Fruit fly (Drosophila melanogaster) whole organism, embryonic: Measurements from ENCODE around the gene CG10431.

Source experiments
- Atf6 ChIP-seq: fragments of 200-800 bp; sonication (Bioruptor generic); IDR thresholded peaks from 2 replicates; pipeline ENCODE4 v1.3.6; 2022; ENCODE audit warnings: missing biosample characterization, missing genetic modification characterization
- B-H1 ChIP-seq: fragments of 200-800 bp; sonication (Bioruptor generic); IDR thresholded peaks from 3 replicates; pipeline ENCODE4 v1.3.6; 2022; ENCODE audit warnings: missing biosample characterization, missing genetic modification characterization
- Blimp-1 ChIP-seq: fragments of 200-800 bp; sonication (Bioruptor generic); optimal IDR thresholded peaks from 3 replicates; lab custom pipeline; 2018; ENCODE audit warnings: missing biosample characterization, missing genetic modification characterization, mild to moderate bottlenecking, moderate library complexity, missing genetic modification reagents
- C15 ChIP-seq: fragments of 200-800 bp; sonication (Bioruptor generic); IDR thresholded peaks from 3 replicates; pipeline ENCODE4 v1.3.6; 2022; ENCODE audit warnings: missing biosample characterization, missing genetic modification characterization
- CG10321 ChIP-seq: fragments of 200-800 bp; sonication (Bioruptor generic); IDR thresholded peaks from 2 replicates; pipeline ENCODE4 v1.3.6; 2022; ENCODE audit warnings: missing biosample characterization, missing genetic modification characterization
- CG13287 ChIP-seq: fragments of 200-800 bp; sonication (Bioruptor generic); IDR thresholded peaks from 2 replicates; pipeline ENCODE4 v1.3.6; 2022; ENCODE audit warnings: missing biosample characterization, missing genetic modification characterization; ENCODE audit not compliant: partially characterized antibody
- CG14710 ChIP-seq: fragments of 200-800 bp; sonication (Bioruptor generic); optimal IDR thresholded peaks from 3 replicates; lab custom pipeline; 2019; ENCODE audit warnings: missing biosample characterization, mild to moderate bottlenecking, missing genetic modification characterization, moderate library complexity
- CG15011 ChIP-seq: fragments of 200-800 bp; sonication (Bioruptor generic); optimal IDR thresholded peaks from 3 replicates; lab custom pipeline; 2018; ENCODE audit warnings: missing biosample characterization, mild to moderate bottlenecking, missing genetic modification characterization
- CG17829 ChIP-seq: fragments of 200-800 bp; optimal IDR thresholded peaks from 2 replicates; lab custom pipeline; 2019; ENCODE audit warnings: missing biosample characterization, mild to moderate bottlenecking, missing genetic modification characterization, moderate library complexity
- CG2129 ChIP-seq: fragments of 200-800 bp; sonication (Bioruptor generic); IDR thresholded peaks from 2 replicates; pipeline ENCODE4 v1.3.6; 2022; ENCODE audit warnings: missing biosample characterization, missing genetic modification characterization; ENCODE audit not compliant: partially characterized antibody
- CG31224 ChIP-seq: fragments of 200-800 bp; sonication (Bioruptor generic); IDR thresholded peaks from 2 replicates; pipeline ENCODE4 v1.3.6; 2022; ENCODE audit warnings: missing biosample characterization, missing genetic modification characterization
- CG31365 ChIP-seq: fragments of 200-800 bp; sonication (Bioruptor generic); optimal IDR thresholded peaks from 2 replicates; lab custom pipeline; 2018; ENCODE audit warnings: missing biosample characterization, mild to moderate bottlenecking, missing genetic modification characterization
- CG3995 ChIP-seq: fragments of 200-800 bp; sonication (Bioruptor generic); optimal IDR thresholded peaks from 3 replicates; lab custom pipeline; 2016; ENCODE audit warnings: missing biosample characterization, missing genetic modification characterization
- CG4854 ChIP-seq: fragments of 200-800 bp; sonication (Bioruptor generic); optimal IDR thresholded peaks from 2 replicates; lab custom pipeline; 2016; ENCODE audit warnings: missing biosample characterization, missing genetic modification characterization, inconsistent platforms
- CG6272 ChIP-seq: fragments of 200-800 bp; sonication (Bioruptor generic); IDR thresholded peaks from 2 replicates; pipeline ENCODE4 v1.3.6; 2022; ENCODE audit warnings: missing biosample characterization, missing genetic modification characterization
- CG6683 ChIP-seq: fragments of 200-800 bp; sonication (Bioruptor generic); optimal IDR thresholded peaks from 2 replicates; lab custom pipeline; 2017; ENCODE audit warnings: missing biosample characterization, mild to moderate bottlenecking, missing genetic modification characterization, missing genetic modification reagents
- CG7271 ChIP-seq: fragments of 200-800 bp; sonication (Bioruptor generic); optimal IDR thresholded peaks from 2 replicates; lab custom pipeline; 2018; ENCODE audit warnings: missing biosample characterization, mild to moderate bottlenecking, missing genetic modification characterization, moderate library complexity
- CG8944 ChIP-seq: fragments of 200-800 bp; sonication (Bioruptor generic); optimal IDR thresholded peaks from 3 replicates; lab custom pipeline; 2016; ENCODE audit warnings: missing biosample characterization, missing genetic modification characterization
- CHES-1-like ChIP-seq: fragments of 200-800 bp; sonication (Bioruptor generic); optimal IDR thresholded peaks from 2 replicates; lab custom pipeline; 2016; ENCODE audit warnings: missing biosample characterization, missing genetic modification characterization
- D19B ChIP-seq: fragments of 200-800 bp; sonication (Bioruptor generic); optimal IDR thresholded peaks from 2 replicates; lab custom pipeline; 2017; ENCODE audit warnings: missing biosample characterization, mild to moderate bottlenecking, missing genetic modification characterization
- Deaf1 ChIP-seq: fragments of 200-800 bp; optimal IDR thresholded peaks from 3 replicates; lab custom pipeline; 2019; ENCODE audit warnings: missing biosample characterization, mild to moderate bottlenecking, missing genetic modification characterization, moderate library complexity
- Dip3 ChIP-seq: fragments of 200-800 bp; sonication (Bioruptor generic); optimal IDR thresholded peaks from 3 replicates; lab custom pipeline; 2016; ENCODE audit warnings: missing biosample characterization, missing genetic modification characterization
- Dll ChIP-seq: fragments of 200-800 bp; sonication (Bioruptor generic); IDR thresholded peaks from 4 replicates; pipeline ENCODE4 v1.3.6; 2022; ENCODE audit warnings: missing biosample characterization, missing genetic modification characterization; ENCODE audit not compliant: partially characterized antibody
- Eip74EF ChIP-seq, 2 experiments: fragments of 200-800 bp in 1 of 2; fragments of >200 bp in 1 of 2; sonication (Bioruptor generic) in 1 of 2; optimal IDR thresholded peaks; 2 replicates each; lab custom pipeline; 2017 to 2019; ENCODE audit warnings: missing biosample characterization in 2 of 2, missing genetic modification characterization in 2 of 2, mild to moderate bottlenecking in 1 of 2, moderate library complexity in 1 of 2
- Elba2 ChIP-seq: fragments of 200-800 bp; sonication (Bioruptor generic); optimal IDR thresholded peaks from 3 replicates; lab custom pipeline; 2016; ENCODE audit warnings: missing biosample characterization, missing genetic modification characterization
- Hand ChIP-seq: fragments of 200-800 bp; sonication (Bioruptor generic); optimal IDR thresholded peaks from 2 replicates; lab custom pipeline; 2017; ENCODE audit warnings: mild to moderate bottlenecking, missing biosample characterization, missing genetic modification reagents, missing genetic modification characterization
- Hmx ChIP-seq: fragments of 200-800 bp; sonication (Bioruptor generic); optimal IDR thresholded peaks from 2 replicates; lab custom pipeline; 2016; ENCODE audit warnings: missing biosample characterization, missing genetic modification characterization
- Oli ChIP-seq: fragments of 200-800 bp; sonication (Bioruptor generic); optimal IDR thresholded peaks from 2 replicates; lab custom pipeline; 2018; ENCODE audit warnings: missing biosample characterization, mild to moderate bottlenecking, missing genetic modification characterization, moderate library complexity
- Six4 ChIP-seq: fragments of 200-800 bp; sonication (Bioruptor generic); optimal IDR thresholded peaks from 2 replicates; lab custom pipeline; 2016; ENCODE audit warnings: missing biosample characterization, missing genetic modification characterization
- Spps ChIP-seq: fragments of 200-800 bp; sonication (Bioruptor generic); optimal IDR thresholded peaks from 2 replicates; lab custom pipeline; 2018; ENCODE audit warnings: missing biosample characterization, mild to moderate bottlenecking, missing genetic modification characterization
- Ssrp ChIP-seq: fragments of 200-800 bp; sonication (Bioruptor generic); optimal IDR thresholded peaks from 2 replicates; lab custom pipeline; 2018; ENCODE audit warnings: missing biosample characterization, mild to moderate bottlenecking, missing genetic modification characterization, moderate library complexity
- ash1 ChIP-seq: fragments of 200-800 bp; sonication (Bioruptor generic); optimal IDR thresholded peaks from 2 replicates; lab custom pipeline; 2018; ENCODE audit warnings: missing biosample characterization, mild to moderate bottlenecking, missing genetic modification characterization
- ato ChIP-seq: fragments of 200-800 bp; sonication (Bioruptor generic); IDR thresholded peaks from 2 replicates; pipeline ENCODE4 v1.3.6; 2022; ENCODE audit warnings: missing biosample characterization, missing genetic modification characterization; ENCODE audit not compliant: partially characterized antibody
- bowl ChIP-seq: fragments of 200-800 bp; sonication (Bioruptor generic); IDR thresholded peaks from 2 replicates; pipeline ENCODE4 v1.3.6; 2022; ENCODE audit warnings: missing biosample characterization, missing genetic modification characterization
- cas ChIP-seq: fragments of 200-800 bp; sonication (Bioruptor generic); IDR thresholded peaks from 2 replicates; pipeline ENCODE4 v1.3.6; 2022; ENCODE audit warnings: missing biosample characterization, missing genetic modification characterization
- dan ChIP-seq: fragments of 200-800 bp; sonication (Bioruptor generic); IDR thresholded peaks from 2 replicates; pipeline ENCODE4 v1.3.6; 2022; ENCODE audit warnings: missing biosample characterization, missing genetic modification characterization
- exex ChIP-seq: fragments of 200-800 bp; sonication (Bioruptor generic); optimal IDR thresholded peaks from 4 replicates; lab custom pipeline; 2018; ENCODE audit warnings: missing biosample characterization, mild to moderate bottlenecking, missing genetic modification characterization, moderate library complexity
- hkb ChIP-seq, 2 experiments: fragments of 200-800 bp in 1 of 2; fragments of >200 bp in 1 of 2; sonication (Bioruptor generic) in 1 of 2; IDR thresholded peaks in 1 of 2; optimal IDR thresholded peaks in 1 of 2; 2 replicates each; pipeline versions ENCODE4 v1.3.6 to Lab custom; 2017 to 2022; ENCODE audit warnings: missing biosample characterization in 1 of 2, missing genetic modification characterization in 1 of 2
- ind ChIP-seq: fragments of 200-800 bp; sonication (Bioruptor generic); optimal IDR thresholded peaks from 3 replicates; lab custom pipeline; 2016; ENCODE audit warnings: missing biosample characterization, missing genetic modification characterization
- ken ChIP-seq: fragments of 200-800 bp; sonication (Bioruptor generic); IDR thresholded peaks from 3 replicates; pipeline ENCODE4 v1.3.6; 2022; ENCODE audit warnings: missing biosample characterization, missing genetic modification characterization
- luna ChIP-seq: fragments of 200-800 bp; sonication (Bioruptor generic); optimal IDR thresholded peaks from 2 replicates; lab custom pipeline; 2016; ENCODE audit warnings: missing biosample characterization, missing genetic modification characterization
- maf-S ChIP-seq: fragments of 200-800 bp; sonication (Bioruptor generic); optimal IDR thresholded peaks from 2 replicates; lab custom pipeline; 2016; ENCODE audit warnings: missing biosample characterization, missing genetic modification characterization
- pan ChIP-seq, 4 experiments: fragments of >200 bp in 3 of 4; fragments of 200-800 bp in 1 of 4; sonication (Bioruptor generic) in 1 of 4; optimal IDR thresholded peaks in 3 of 4; IDR thresholded peaks in 1 of 4; 2 replicates each; pipeline versions ENCODE4 v1.3.6 to Lab custom; 2017 to 2022; ENCODE audit warnings: missing biosample characterization in 2 of 4, missing genetic modification characterization in 2 of 4, mixed read lengths in 1 of 4
- pzg ChIP-seq: fragments of 200-800 bp; sonication (Bioruptor generic); optimal IDR thresholded peaks from 3 replicates; lab custom pipeline; 2018; ENCODE audit warnings: missing biosample characterization, mild to moderate bottlenecking, missing genetic modification characterization, moderate library complexity
- schlank ChIP-seq: fragments of 200-800 bp; sonication (Bioruptor generic); optimal IDR thresholded peaks from 2 replicates; lab custom pipeline; 2018; ENCODE audit warnings: missing biosample characterization, mild to moderate bottlenecking, missing genetic modification characterization
- sqz ChIP-seq: fragments of 200-800 bp; sonication (Bioruptor generic); optimal IDR thresholded peaks from 3 replicates; lab custom pipeline; 2018; ENCODE audit warnings: missing biosample characterization, mild to moderate bottlenecking, missing genetic modification characterization
- tin ChIP-seq: fragments of 200-800 bp; sonication (Bioruptor generic); optimal IDR thresholded peaks from 3 replicates; lab custom pipeline; 2016; ENCODE audit warnings: missing biosample characterization, missing genetic modification characterization
- zfh1 ChIP-seq: fragments of 200-800 bp; sonication (Bioruptor generic); IDR thresholded peaks from 3 replicates; pipeline ENCODE4 v1.3.6; 2022; ENCODE audit warnings: missing biosample characterization, missing genetic modification characterization

The CG10431 gene

DNA sequence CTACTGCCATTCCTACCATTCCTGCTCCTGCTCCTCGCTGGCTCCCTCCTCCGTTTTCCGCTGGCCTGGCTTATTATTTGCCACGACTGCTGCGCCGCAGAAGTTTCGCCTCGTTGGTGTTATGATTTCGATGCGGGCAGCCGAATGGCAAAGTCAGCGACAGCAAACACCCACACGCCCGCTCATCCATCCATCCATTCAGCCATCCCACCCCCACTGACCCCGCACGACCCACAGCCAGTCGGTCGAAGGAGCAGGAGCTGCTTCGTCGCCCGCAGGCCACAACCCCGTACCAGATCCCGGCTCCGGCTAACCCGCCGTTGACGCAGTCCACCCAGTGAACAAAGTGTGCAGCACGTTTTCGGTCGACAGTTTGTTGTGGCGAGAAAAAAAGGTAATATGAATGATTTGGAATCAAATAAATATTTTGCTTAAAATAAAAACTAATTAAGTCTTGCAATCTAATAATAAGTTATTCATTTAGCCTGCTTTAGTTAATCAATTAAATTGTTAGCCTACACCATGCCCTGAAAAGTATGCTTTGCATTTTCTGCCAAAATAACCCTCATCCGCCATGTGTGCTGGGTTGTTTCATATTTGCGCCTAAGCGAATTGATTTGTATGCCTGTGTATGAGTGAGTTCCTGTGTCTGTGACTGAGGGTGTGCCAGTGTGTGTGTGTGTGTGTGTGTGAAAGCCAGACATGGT, 52.1 kb downstream of the CG10431 start (continued):
- no peak for TF ChIP-seq zfh1 (GFP tag; lab: Robert Waterston, UW)
- no peak for TF ChIP-seq C15 (GFP tag; lab: Robert Waterston, UW)
- TF ChIP-seq ato (GFP tag; lab: Robert Waterston, UW): no peak
- TF ChIP-seq CG2129: no peak
- no peak for TF ChIP-seq pan (optimal IDR thresholded peaks at IDR 0.05; lab: Kevin White, UChicago)
- peak in 1 of 2 experiments; percentile 20 for TF ChIP-seq pan (GFP tag; optimal IDR thresholded peaks at IDR 0.05 in 1 of 2, IDR thresholded peaks at IDR 0.05 in 1 of 2)
- peak; percentile 57 for TF ChIP-seq Oli (tag; lab: Kevin White, UChicago)
- no peak for TF ChIP-seq pzg (GFP tag; lab: Kevin White, UChicago)
- TF ChIP-seq CG31224: no peak
- peak; percentile 0 for TF ChIP-seq Dip3 (GFP tag; lab: Kevin White, UChicago)
- no peak for TF ChIP-seq Six4 (GFP tag; lab: Kevin White, UChicago)
- no peak for TF ChIP-seq Hmx
- TF ChIP-seq dan (GFP tag; lab: Robert Waterston, UW): no peak
- no peak for TF ChIP-seq CG3995 (GFP tag; lab: Kevin White, UChicago)
- 0 out of 3 replicates have a peak, but pooled peaks have one; percentile 16 for TF ChIP-seq ken
- TF ChIP-seq CG10321 (GFP tag; lab: Robert Waterston, UW): no peak
- no peak for TF ChIP-seq tin (GFP tag; lab: Kevin White, UChicago)
- no peak for TF ChIP-seq maf-S (GFP tag; lab: Kevin White, UChicago)
- TF ChIP-seq CG6683: peak; percentile 65
- no peak for TF ChIP-seq Ssrp (tag; lab: Kevin White, UChicago)
- no peak for TF ChIP-seq Elba2 (GFP tag; lab: Kevin White, UChicago)
- peak; percentile 64 for TF ChIP-seq Deaf1 (tag; lab: Kevin White, UChicago)
- TF ChIP-seq Blimp-1 (GFP tag; lab: Kevin White, UChicago): peak; percentile 34
- TF ChIP-seq CG7271 (tag; lab: Kevin White, UChicago): no peak
- TF ChIP-seq CG15011 (GFP tag; lab: Kevin White, UChicago): peak; percentile 46
- no peak for TF ChIP-seq Spps (tag; lab: Kevin White, UChicago)
- TF ChIP-seq CHES-1-like: no peak
- no peak for TF ChIP-seq hkb (optimal IDR thresholded peaks at IDR 0.05; lab: Kevin White, UChicago)
- peak; percentile 49; the same call in 1 of the 2 replicates for TF ChIP-seq hkb (GFP tag; IDR thresholded peaks at IDR 0.05; lab: Robert Waterston, UW)
- peak in 1 of 2 experiments; percentile 28 for TF ChIP-seq Eip74EF (GFP tag; optimal IDR thresholded peaks at IDR 0.05; lab: Kevin White, UChicago)
- no peak for TF ChIP-seq luna (GFP tag; lab: Kevin White, UChicago)
- peak; percentile 33 for TF ChIP-seq exex (tag; lab: Kevin White, UChicago)
- TF ChIP-seq CG4854 (GFP tag; lab: Kevin White, UChicago): no peak
- TF ChIP-seq CG13287: no peak
- no peak for TF ChIP-seq bowl (GFP tag; lab: Robert Waterston, UW)
- peak; percentile 57 for TF ChIP-seq schlank (tag; lab: Kevin White, UChicago)
- no peak for TF ChIP-seq CG31365
- TF ChIP-seq sqz (GFP tag; lab: Kevin White, UChicago): no peak
- no peak for TF ChIP-seq CG6272 (GFP tag; lab: Robert Waterston, UW)
- no peak for TF ChIP-seq CG14710 (tag; lab: Kevin White, UChicago)
- peak; percentile 34 for TF ChIP-seq ind (GFP tag; lab: Kevin White, UChicago)
- no peak for TF ChIP-seq cas
- TF ChIP-seq CG17829 (tag; lab: Kevin White, UChicago): peak; percentile 21
- TF ChIP-seq CG8944 (GFP tag; lab: Kevin White, UChicago): no peak
- TF ChIP-seq Atf6 (GFP tag; lab: Robert Waterston, UW): no peak
- peak; percentile 2 for TF ChIP-seq ash1 (GFP tag; lab: Kevin White, UChicago)
- no peak for TF ChIP-seq Dll (GFP tag; lab: Robert Waterston, UW)
- TF ChIP-seq Hand (GFP tag; lab: Kevin White, UChicago): peak; percentile 85
- peak; percentile 39 for TF ChIP-seq D19B
- TF ChIP-seq B-H1: no peak
